Fruit fly (Drosophila melanogaster) whole organism, pupa: ENCODE data around the gene CG15534.

Experiments
- CG10348 ChIP-seq: fragments of 200-800 bp; sonication (Bioruptor generic); IDR thresholded peaks from 2 replicates; pipeline ENCODE4 v1.3.6; 2022; ENCODE audit warnings: missing biosample characterization, missing genetic modification characterization
- CG13204 ChIP-seq: fragments of 200-800 bp; sonication (Bioruptor generic); optimal IDR thresholded peaks from 2 replicates; lab custom pipeline; 2018; ENCODE audit warnings: missing biosample characterization, mild to moderate bottlenecking, missing genetic modification characterization, moderate library complexity
- CG9948 ChIP-seq: fragments of 200-800 bp; sonication (Bioruptor generic); optimal IDR thresholded peaks from 2 replicates; lab custom pipeline; 2018; ENCODE audit warnings: missing biosample characterization, mild to moderate bottlenecking, missing genetic modification characterization, moderate library complexity
- Snoo ChIP-seq: fragments of 200-800 bp; sonication (Bioruptor generic); optimal IDR thresholded peaks from 3 replicates; lab custom pipeline; 2017; ENCODE audit warnings: missing biosample characterization, mild to moderate bottlenecking, missing genetic modification characterization, inconsistent platforms
- gl ChIP-seq: fragments of 200-800 bp; sonication (Bioruptor generic); optimal IDR thresholded peaks from 2 replicates; lab custom pipeline; 2018; ENCODE audit warnings: missing biosample characterization, mild to moderate bottlenecking, missing genetic modification characterization

DNA sequence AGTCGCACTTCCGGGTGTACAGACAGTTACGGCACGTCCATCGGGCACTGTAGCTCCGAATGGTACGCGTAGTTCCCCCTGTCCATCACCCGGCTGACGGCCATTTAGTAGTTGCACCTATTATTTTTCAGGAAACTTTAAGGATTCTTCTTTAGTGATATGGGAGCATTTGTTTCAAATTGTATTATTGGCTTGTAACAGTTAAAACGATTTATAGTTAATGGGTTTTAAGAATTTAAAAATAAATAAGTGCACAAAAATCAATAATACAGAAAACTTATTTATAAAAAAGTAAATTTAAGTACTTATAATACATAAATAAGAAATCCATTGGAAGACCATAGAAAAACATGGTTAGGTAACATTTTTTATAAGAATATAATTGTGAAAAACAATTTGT lies 9.0 kb upstream of the CG15534 start, which contains the start of the genes CG2217 and CG42740:
- TF ChIP-seq gl (tag; lab: Kevin White, UChicago) (no peak), CG13204 (GFP tag; lab: Kevin White, UChicago) (no peak), Snoo (tag; lab: Kevin White, UChicago) (no peak), CG10348 (GFP tag; lab: Robert Waterston, UW) (no peak), CG9948 (tag; lab: Kevin White, UChicago) (no peak)
